Worm (Caenorhabditis elegans): ENCODE data around the gene K12D12.4.

- TF ChIP-seq cog-1 (tag; optimal IDR thresholded peaks at IDR 0.05) (no peak), flt-1 (GFP tag; IDR thresholded peaks at IDR 0.05) (no peak), klf-2 (GFP tag; conservative IDR thresholded peaks at IDR 0.05) (no peak), tab-1 (GFP tag; IDR thresholded peaks at IDR 0.05) (no peak)
Observed at ce11 chrII:11914304-11914703, 48.8 kb upstream of the K12D12.4 start, which contains the start of gene ZK930.7.
